Fruit fly (Drosophila melanogaster) whole organism, embryonic: ENCODE results near the gene Nup37.

Source experiments
- Atf-2 ChIP-seq: fragments of 200-800 bp; sonication (Bioruptor generic); optimal IDR thresholded peaks from 2 replicates; lab custom pipeline; 2016; ENCODE audit warnings: missing biosample characterization, missing genetic modification characterization
- B-H1 ChIP-seq: fragments of 200-800 bp; sonication (Bioruptor generic); IDR thresholded peaks from 3 replicates; pipeline ENCODE4 v1.3.6; 2022; ENCODE audit warnings: missing biosample characterization, missing genetic modification characterization
- CG10543 ChIP-seq: fragments of 200-800 bp; sonication (Bioruptor generic); optimal IDR thresholded peaks from 3 replicates; lab custom pipeline; 2017; ENCODE audit warnings: missing biosample characterization, mild to moderate bottlenecking, missing genetic modification characterization, moderate library complexity
- CG10979 ChIP-seq: fragments of 200-800 bp; sonication (Bioruptor generic); optimal IDR thresholded peaks from 2 replicates; lab custom pipeline; 2018; ENCODE audit warnings: missing biosample characterization, mild to moderate bottlenecking, missing genetic modification characterization, moderate library complexity
- CG11504 ChIP-seq: fragments of 200-800 bp; sonication (Bioruptor generic); optimal IDR thresholded peaks from 3 replicates; lab custom pipeline; 2019; ENCODE audit warnings: missing biosample characterization, mild to moderate bottlenecking, missing genetic modification characterization, moderate library complexity
- CG12236 ChIP-seq: fragments of 200-800 bp; sonication (Bioruptor generic); optimal IDR thresholded peaks from 2 replicates; lab custom pipeline; 2016; ENCODE audit warnings: missing biosample characterization, missing genetic modification characterization
- CG12769 ChIP-seq: fragments of 200-800 bp; sonication (Bioruptor generic); optimal IDR thresholded peaks from 2 replicates; lab custom pipeline; 2019; ENCODE audit warnings: missing biosample characterization, mild to moderate bottlenecking, missing genetic modification characterization, moderate library complexity
- CG13287 ChIP-seq: fragments of 200-800 bp; sonication (Bioruptor generic); IDR thresholded peaks from 2 replicates; pipeline ENCODE4 v1.3.6; 2022; ENCODE audit warnings: missing biosample characterization, missing genetic modification characterization; ENCODE audit not compliant: partially characterized antibody
- CG13894 ChIP-seq: fragments of 200-800 bp; sonication (Bioruptor generic); optimal IDR thresholded peaks from 3 replicates; lab custom pipeline; 2018; ENCODE audit warnings: missing biosample characterization, mild to moderate bottlenecking, missing genetic modification characterization, moderate library complexity
- CG14050 ChIP-seq: fragments of 200-800 bp; sonication (Bioruptor generic); IDR thresholded peaks from 3 replicates; pipeline ENCODE4 v1.3.6; 2022; ENCODE audit warnings: missing biosample characterization, missing genetic modification characterization
- CG15011 ChIP-seq: fragments of 200-800 bp; sonication (Bioruptor generic); optimal IDR thresholded peaks from 3 replicates; lab custom pipeline; 2018; ENCODE audit warnings: missing biosample characterization, mild to moderate bottlenecking, missing genetic modification characterization
- CG18011 ChIP-seq: fragments of 200-800 bp; sonication (Bioruptor generic); optimal IDR thresholded peaks from 2 replicates; lab custom pipeline; 2017; ENCODE audit warnings: missing biosample characterization, missing genetic modification characterization, mild to moderate bottlenecking, moderate library complexity, missing genotype
- CG1832 ChIP-seq: fragments of 200-800 bp; sonication (Bioruptor generic); optimal IDR thresholded peaks from 2 replicates; lab custom pipeline; 2017; ENCODE audit warnings: missing biosample characterization, mild to moderate bottlenecking, missing genetic modification characterization, inconsistent platforms
- CG32767 ChIP-seq: fragments of 200-800 bp; sonication (Bioruptor generic); IDR thresholded peaks from 2 replicates; pipeline ENCODE4 v1.3.6; 2022; ENCODE audit warnings: missing biosample characterization, missing genetic modification characterization
- CG34422 ChIP-seq: fragments of 200-800 bp; sonication (Bioruptor generic); IDR thresholded peaks from 3 replicates; pipeline ENCODE4 v1.3.6; 2022; ENCODE audit warnings: missing biosample characterization, missing genetic modification characterization
- CG7357 ChIP-seq: fragments of 200-800 bp; sonication (Bioruptor generic); IDR thresholded peaks from 3 replicates; pipeline ENCODE4 v1.3.6; 2022; ENCODE audit warnings: missing biosample characterization, missing genetic modification characterization
- CG8359 ChIP-seq: fragments of 200-800 bp; sonication (Bioruptor generic); optimal IDR thresholded peaks from 2 replicates; lab custom pipeline; 2017; ENCODE audit warnings: missing biosample characterization, mild to moderate bottlenecking, missing genetic modification characterization, borderline replicate concordance
- CTCF ChIP-seq: fragments of 200-800 bp; sonication (Bioruptor generic); optimal IDR thresholded peaks from 2 replicates; lab custom pipeline; 2017; ENCODE audit warnings: missing biosample characterization, mild to moderate bottlenecking, missing genetic modification characterization, moderate library complexity
- ERR ChIP-seq: fragments of 200-800 bp; sonication (Bioruptor generic); optimal IDR thresholded peaks from 2 replicates; lab custom pipeline; 2016; ENCODE audit warnings: missing biosample characterization, missing genetic modification characterization
- Eip74EF ChIP-seq, 2 experiments: fragments of 200-800 bp in 1 of 2; fragments of >200 bp in 1 of 2; sonication (Bioruptor generic) in 1 of 2; optimal IDR thresholded peaks; 2 replicates each; lab custom pipeline; 2017 to 2019; ENCODE audit warnings: missing biosample characterization in 2 of 2, missing genetic modification characterization in 2 of 2, mild to moderate bottlenecking in 1 of 2, moderate library complexity in 1 of 2
- Fer1 ChIP-seq: fragments of 200-800 bp; sonication (Bioruptor generic); optimal IDR thresholded peaks from 2 replicates; lab custom pipeline; 2017; ENCODE audit warnings: missing biosample characterization, mild to moderate bottlenecking, missing genetic modification characterization
- HLH54F ChIP-seq: fragments of 200-800 bp; sonication (Bioruptor generic); optimal IDR thresholded peaks from 3 replicates; lab custom pipeline; 2016; ENCODE audit warnings: missing biosample characterization, missing genetic modification characterization
- Med ChIP-seq: fragments of 200-800 bp; sonication (Bioruptor generic); peaks from one replicate; lab custom pipeline; 2016; ENCODE audit warnings: missing biosample characterization, missing genetic modification characterization, mild to moderate bottlenecking, inconsistent platforms, moderate library complexity
- PHDP ChIP-seq: fragments of 200-800 bp; sonication (Bioruptor generic); optimal IDR thresholded peaks from 3 replicates; lab custom pipeline; 2018; ENCODE audit warnings: missing biosample characterization, mild to moderate bottlenecking, missing genetic modification characterization, moderate library complexity
- Pdp1 ChIP-seq, 2 experiments: fragments of 200-800 bp; sonication (Bioruptor generic); optimal IDR thresholded peaks; 3 replicates each; lab custom pipeline; 2016; ENCODE audit warnings: missing biosample characterization in 2 of 2, missing genetic modification characterization in 2 of 2, mild to moderate bottlenecking in 1 of 2, moderate library complexity in 1 of 2
- Vsx1 ChIP-seq: fragments of 200-800 bp; sonication (Bioruptor generic); optimal IDR thresholded peaks from 2 replicates; lab custom pipeline; 2017; ENCODE audit warnings: missing biosample characterization, mild to moderate bottlenecking, missing genetic modification characterization, missing genetic modification reagents
- abd-A ChIP-seq: fragments of 200-800 bp; sonication (Bioruptor generic); optimal IDR thresholded peaks from 3 replicates; lab custom pipeline; 2019; ENCODE audit warnings: missing biosample characterization, mild to moderate bottlenecking, missing genetic modification characterization, moderate library complexity
- amos ChIP-seq: fragments of 200-800 bp; sonication (Bioruptor generic); IDR thresholded peaks from 2 replicates; pipeline ENCODE4 v1.3.6; 2022; ENCODE audit warnings: missing biosample characterization, missing genetic modification characterization; ENCODE audit not compliant: partially characterized antibody
- cg ChIP-seq: fragments of 200-800 bp; sonication (Bioruptor generic); optimal IDR thresholded peaks from 3 replicates; lab custom pipeline; 2019; ENCODE audit warnings: missing biosample characterization, mild to moderate bottlenecking, missing genetic modification characterization, moderate library complexity
- chinmo ChIP-seq: fragments of 200-800 bp; sonication (Bioruptor generic); IDR thresholded peaks from 4 replicates; pipeline ENCODE4 v1.3.6; 2022; ENCODE audit warnings: missing biosample characterization, missing genetic modification characterization; ENCODE audit not compliant: partially characterized antibody
- fru ChIP-seq: fragments of >200 bp; optimal IDR thresholded peaks from 2 replicates; lab custom pipeline; 2017
- ftz-f1 ChIP-seq: fragments of 200-800 bp; sonication (Bioruptor generic); optimal IDR thresholded peaks from 2 replicates; lab custom pipeline; 2016; ENCODE audit warnings: missing biosample characterization, missing genetic modification characterization
- hkb ChIP-seq, 2 experiments: fragments of 200-800 bp in 1 of 2; fragments of >200 bp in 1 of 2; sonication (Bioruptor generic) in 1 of 2; IDR thresholded peaks in 1 of 2; optimal IDR thresholded peaks in 1 of 2; 2 replicates each; pipeline versions ENCODE4 v1.3.6 to Lab custom; 2017 to 2022; ENCODE audit warnings: missing biosample characterization in 1 of 2, missing genetic modification characterization in 1 of 2
- klu ChIP-seq: fragments of 200-800 bp; sonication (Bioruptor generic); IDR thresholded peaks from 2 replicates; pipeline ENCODE4 v1.3.6; 2022; ENCODE audit warnings: missing biosample characterization, missing genetic modification characterization
- lbe ChIP-seq: fragments of 200-800 bp; sonication (Bioruptor generic); optimal IDR thresholded peaks from 2 replicates; lab custom pipeline; 2016; ENCODE audit warnings: missing biosample characterization, mild to moderate bottlenecking, missing genetic modification characterization
- lmd ChIP-seq: fragments of 200-800 bp; sonication (Bioruptor generic); IDR thresholded peaks from 2 replicates; pipeline ENCODE4 v1.3.6; 2022; ENCODE audit warnings: missing biosample characterization, missing genetic modification characterization
- mam ChIP-seq: fragments of 200-800 bp; sonication (Bioruptor generic); optimal IDR thresholded peaks from 3 replicates; lab custom pipeline; 2016; ENCODE audit warnings: missing biosample characterization, missing genetic modification characterization
- mirr ChIP-seq: fragments of 200-800 bp; sonication (Bioruptor generic); optimal IDR thresholded peaks from 3 replicates; lab custom pipeline; 2018; ENCODE audit warnings: missing biosample characterization, mild to moderate bottlenecking, missing genetic modification characterization
- nom ChIP-seq: fragments of 200-800 bp; sonication (Bioruptor generic); optimal IDR thresholded peaks from 2 replicates; lab custom pipeline; 2017; ENCODE audit warnings: missing biosample characterization, missing genetic modification characterization, mild to moderate bottlenecking, moderate library complexity, missing genetic modification reagents
- org-1 ChIP-seq: fragments of 200-800 bp; sonication (Bioruptor generic); optimal IDR thresholded peaks from 2 replicates; lab custom pipeline; 2017; ENCODE audit warnings: missing biosample characterization, missing genetic modification characterization
- pros ChIP-seq: fragments of 200-800 bp; sonication (Bioruptor generic); optimal IDR thresholded peaks from 3 replicates; lab custom pipeline; 2019; ENCODE audit warnings: missing biosample characterization, mild to moderate bottlenecking, missing genetic modification characterization, moderate library complexity
- sd ChIP-seq: fragments of 200-800 bp; sonication (Bioruptor generic); optimal IDR thresholded peaks from 3 replicates; lab custom pipeline; 2018; ENCODE audit warnings: missing biosample characterization, mild to moderate bottlenecking, missing genetic modification characterization, moderate library complexity
- so ChIP-seq: fragments of 200-800 bp; sonication (Bioruptor generic); IDR thresholded peaks from 3 replicates; pipeline ENCODE4 v1.3.6; 2022; ENCODE audit warnings: missing biosample characterization, missing genetic modification characterization
- tap ChIP-seq: fragments of 200-800 bp; optimal IDR thresholded peaks from 3 replicates; lab custom pipeline; 2019; ENCODE audit warnings: missing biosample characterization, mild to moderate bottlenecking, missing genetic modification characterization, moderate library complexity
- vfl ChIP-seq: fragments of 200-800 bp; sonication (Bioruptor generic); optimal IDR thresholded peaks from 2 replicates; lab custom pipeline; 2016; ENCODE audit warnings: missing biosample characterization, missing genetic modification characterization
- vvl ChIP-seq: fragments of 200-800 bp; sonication (Bioruptor generic); IDR thresholded peaks from 2 replicates; pipeline ENCODE4 v1.3.6; 2022; ENCODE audit warnings: missing biosample characterization, missing genetic modification characterization

Nup37 gene

DNA sequence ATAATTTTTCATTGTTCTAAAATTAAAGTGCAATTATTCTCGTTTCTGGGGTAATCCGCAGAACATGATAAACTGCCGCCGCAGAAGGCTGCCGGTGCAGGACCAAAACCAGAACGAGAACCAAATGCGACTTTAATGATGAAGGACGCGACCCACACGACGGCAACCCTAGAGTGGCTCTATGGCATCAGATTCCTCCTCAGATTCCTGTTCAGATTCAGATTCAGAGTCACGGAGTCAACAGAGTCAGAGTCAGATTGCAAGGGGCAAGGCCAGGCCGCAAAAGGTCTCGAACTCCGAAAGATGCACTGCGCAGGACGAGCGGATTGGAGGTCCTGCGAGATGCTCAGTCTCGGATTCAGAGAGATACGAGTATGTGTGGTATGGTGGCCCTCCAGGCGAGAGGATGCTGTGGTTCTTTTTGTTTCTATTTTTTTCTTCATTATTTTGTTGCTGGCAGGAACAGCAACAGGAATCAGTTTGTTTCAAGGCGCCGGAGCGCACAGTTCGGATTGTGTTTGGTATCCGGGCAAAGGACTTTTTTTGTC, 48.1 kb upstream of the Nup37 start, which contains the start of gene CG13654 (continued):
- peak; percentile 10 for TF ChIP-seq Fer1 (GFP tag; lab: Kevin White, UChicago)
- no peak for TF ChIP-seq CG32767 (GFP tag; lab: Robert Waterston, UW)
- peak; percentile 46 for TF ChIP-seq CG11504 (tag; lab: Kevin White, UChicago)
- TF ChIP-seq, all 482 proteins: peak for 12

DNA sequence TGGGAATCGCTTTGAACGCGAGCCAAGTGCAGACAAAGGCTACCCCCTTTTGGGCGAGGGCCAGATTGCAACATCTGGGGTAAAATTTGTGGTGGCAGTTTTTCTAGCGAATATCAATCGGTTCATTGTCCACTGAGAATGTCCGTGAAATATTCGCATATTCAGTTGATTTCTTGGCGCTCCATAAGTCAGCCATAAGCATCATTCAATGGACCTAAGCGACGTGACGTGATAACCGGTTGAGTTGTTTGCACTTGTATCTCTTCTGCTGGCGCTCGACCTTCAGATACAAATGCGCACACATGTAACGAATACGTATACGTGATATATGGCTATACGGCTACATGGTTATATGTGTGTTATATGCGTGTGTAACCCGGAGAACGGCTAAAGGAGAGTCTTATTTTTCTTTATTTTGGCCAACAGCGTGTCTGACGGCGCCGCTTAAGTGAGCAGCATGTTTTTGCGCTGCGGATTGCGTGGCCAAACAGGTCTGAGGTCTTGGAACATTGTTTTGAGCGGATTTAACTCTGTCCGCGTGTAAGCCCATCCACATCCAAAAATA, 42.0 kb upstream of the Nup37 start:
- 0 out of 2 replicates have a peak, but pooled peaks have one; percentile 13 for TF ChIP-seq amos (GFP tag; lab: Robert Waterston, UW)
- TF ChIP-seq Med (GFP tag; lab: Kevin White, UChicago), result peak; percentile 68
- peak; percentile 66 for TF ChIP-seq cg (GFP tag; lab: Kevin White, UChicago)
- peak; percentile 88; the same call in 2 of the 4 replicates for TF ChIP-seq chinmo (GFP tag; lab: Robert Waterston, UW)
- TF ChIP-seq sd, result peak; percentile 38
- TF ChIP-seq klu (GFP tag; lab: Robert Waterston, UW), result no peak
- TF ChIP-seq HLH54F, result no peak
- no peak for TF ChIP-seq lmd
- TF ChIP-seq Eip74EF (GFP tag; optimal IDR thresholded peaks at IDR 0.05; lab: Kevin White, UChicago), result peak in 1 of 2 experiments; percentile 38
- peak; percentile 2 for TF ChIP-seq pros
- TF ChIP-seq PHDP (tag; lab: Kevin White, UChicago), result no peak
- peak; percentile 24; the same call in 1 of the 2 replicates for TF ChIP-seq CG13287 (GFP tag; lab: Robert Waterston, UW)
- no peak for TF ChIP-seq hkb (optimal IDR thresholded peaks at IDR 0.05; lab: Kevin White, UChicago)
- 0 out of 2 replicates have a peak, but pooled peaks have one; percentile 17 for TF ChIP-seq hkb (GFP tag; IDR thresholded peaks at IDR 0.05; lab: Robert Waterston, UW)
- peak; percentile 37 for TF ChIP-seq CG12769 (tag; lab: Kevin White, UChicago)
- no peak for TF ChIP-seq mam (GFP tag; lab: Kevin White, UChicago)
- peak; percentile 62 for TF ChIP-seq abd-A
- TF ChIP-seq Pdp1 (GFP tag; optimal IDR thresholded peaks at IDR 0.05; lab: Kevin White, UChicago), result no peak
- TF ChIP-seq CG10543 (GFP tag; lab: Kevin White, UChicago), result peak; percentile 63
- TF ChIP-seq ftz-f1 (GFP tag; lab: Kevin White, UChicago), result peak; percentile 73
- peak; percentile 7 for TF ChIP-seq nom (GFP tag; lab: Kevin White, UChicago)
- no peak for TF ChIP-seq CG8359 (GFP tag; lab: Kevin White, UChicago)
- peak; percentile 62 for TF ChIP-seq mirr (GFP tag; lab: Kevin White, UChicago)
- TF ChIP-seq CG13894 (tag; lab: Kevin White, UChicago), result peak; percentile 82
- 0 out of 2 replicates have a peak, but pooled peaks have one; percentile 6 for TF ChIP-seq vvl
- TF ChIP-seq lbe, result peak; percentile 45

DNA sequence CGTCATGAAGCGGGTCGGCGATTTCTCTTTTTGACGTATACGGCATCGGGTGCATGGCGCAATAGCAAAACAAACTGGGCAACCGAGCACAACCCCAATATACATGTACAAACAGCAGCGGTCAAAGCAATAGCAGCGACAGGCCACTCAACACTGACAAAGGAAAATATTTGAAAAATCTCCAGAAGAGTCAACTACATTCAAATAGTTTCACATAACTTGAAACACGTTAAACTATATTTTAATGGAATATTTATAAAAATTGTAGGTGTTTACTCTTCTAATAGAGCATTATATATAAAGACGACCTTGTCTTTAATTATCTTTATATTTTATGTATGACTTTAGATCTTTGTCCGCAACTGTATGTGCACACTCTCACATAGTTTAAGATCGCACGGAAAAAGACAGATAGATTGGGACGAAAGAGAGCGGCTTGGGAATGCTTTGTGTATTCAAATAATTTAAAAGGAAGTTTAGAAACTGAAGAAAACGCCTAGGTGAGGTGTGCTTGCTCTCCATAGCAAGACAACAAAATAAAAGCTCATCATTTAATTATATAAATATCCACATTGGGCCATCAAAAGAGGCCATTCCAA, 40.0 kb upstream of the Nup37 start:
- TF ChIP-seq B-H1 (GFP tag; lab: Robert Waterston, UW) (peak; percentile 56), org-1 (peak; percentile 53), fru (lab: Kevin White, UChicago) (no peak), Atf-2 (GFP tag; lab: Kevin White, UChicago) (no peak), CG1832 (no peak), CTCF (GFP tag; lab: Kevin White, UChicago) (no peak), so (GFP tag; lab: Robert Waterston, UW) (peak; percentile 76; the same call in 1 of the 3 replicates), CG14050 (GFP tag; lab: Robert Waterston, UW) (peak; percentile 60), CG34422 (peak; percentile 58; the same call in 1 of the 3 replicates), CG15011 (peak; percentile 60), CG18011 (GFP tag; lab: Kevin White, UChicago) (peak; percentile 7), CG10979 (tag; lab: Kevin White, UChicago) (peak; percentile 80), CG7357 (GFP tag; lab: Robert Waterston, UW) (peak; percentile 69; the same call in 2 of the 3 replicates), ERR (GFP tag; lab: Kevin White, UChicago) (no peak), Vsx1 (GFP tag; lab: Kevin White, UChicago) (peak; percentile 56), tap (peak; percentile 77), CG12236 (GFP tag; lab: Kevin White, UChicago) (peak; percentile 14), vfl (GFP tag; lab: Kevin White, UChicago) (peak; percentile 10)
